Fruit fly (Drosophila melanogaster) whole organism, embryonic: Measurements from ENCODE around the gene CG17549.

Source experiments
- B-H2 ChIP-seq: fragments of 200-800 bp; sonication (Bioruptor generic); optimal IDR thresholded peaks from 2 replicates; lab custom pipeline; 2018; ENCODE audit warnings: missing biosample characterization, mild to moderate bottlenecking, missing genetic modification characterization
- C15 ChIP-seq: fragments of 200-800 bp; sonication (Bioruptor generic); IDR thresholded peaks from 3 replicates; pipeline ENCODE4 v1.3.6; 2022; ENCODE audit warnings: missing biosample characterization, missing genetic modification characterization
- CG1024 ChIP-seq: fragments of 200-800 bp; sonication (Bioruptor generic); IDR thresholded peaks from 2 replicates; pipeline ENCODE4 v1.3.6; 2022; ENCODE audit warnings: missing biosample characterization, missing genetic modification characterization
- CG10543 ChIP-seq: fragments of 200-800 bp; sonication (Bioruptor generic); optimal IDR thresholded peaks from 3 replicates; lab custom pipeline; 2017; ENCODE audit warnings: missing biosample characterization, mild to moderate bottlenecking, missing genetic modification characterization, moderate library complexity
- CG10654 ChIP-seq: fragments of 200-800 bp; sonication (Bioruptor generic); optimal IDR thresholded peaks from 2 replicates; lab custom pipeline; 2016; ENCODE audit warnings: missing biosample characterization, missing genetic modification characterization
- CG11085 ChIP-seq: fragments of 200-800 bp; sonication (Bioruptor generic); IDR thresholded peaks from 2 replicates; pipeline ENCODE4 v1.3.6; 2022; ENCODE audit warnings: missing biosample characterization, missing genetic modification characterization
- CG12769 ChIP-seq: fragments of 200-800 bp; sonication (Bioruptor generic); optimal IDR thresholded peaks from 2 replicates; lab custom pipeline; 2019; ENCODE audit warnings: missing biosample characterization, mild to moderate bottlenecking, missing genetic modification characterization, moderate library complexity
- CG13894 ChIP-seq: fragments of 200-800 bp; sonication (Bioruptor generic); optimal IDR thresholded peaks from 3 replicates; lab custom pipeline; 2018; ENCODE audit warnings: missing biosample characterization, mild to moderate bottlenecking, missing genetic modification characterization, moderate library complexity
- CG18599 ChIP-seq: fragments of 200-800 bp; sonication (Bioruptor generic); optimal IDR thresholded peaks from 3 replicates; lab custom pipeline; 2017; ENCODE audit warnings: missing biosample characterization, missing genetic modification characterization, mild to moderate bottlenecking, moderate library complexity, missing genetic modification reagents
- CG2199 ChIP-seq: fragments of 200-800 bp; sonication (Bioruptor generic); IDR thresholded peaks from 3 replicates; pipeline ENCODE4 v1.3.6; 2022; ENCODE audit warnings: missing biosample characterization, missing genetic modification characterization
- CG34224 ChIP-seq: fragments of 200-800 bp; sonication (Bioruptor generic); IDR thresholded peaks from 3 replicates; pipeline ENCODE4 v1.3.6; 2022; ENCODE audit warnings: missing biosample characterization, missing genetic modification characterization; ENCODE audit not compliant: partially characterized antibody
- CG34376 ChIP-seq: fragments of 200-800 bp; sonication (Bioruptor generic); optimal IDR thresholded peaks from 2 replicates; lab custom pipeline; 2018; ENCODE audit warnings: missing biosample characterization, mild to moderate bottlenecking, missing genetic modification characterization
- CG7556 ChIP-seq: fragments of 200-800 bp; sonication (Bioruptor generic); optimal IDR thresholded peaks from 2 replicates; lab custom pipeline; 2017; ENCODE audit warnings: missing biosample characterization, mild to moderate bottlenecking, missing genetic modification characterization
- CG7745 ChIP-seq: fragments of 200-800 bp; sonication (Bioruptor generic); optimal IDR thresholded peaks from 2 replicates; lab custom pipeline; 2018; ENCODE audit warnings: missing biosample characterization, mild to moderate bottlenecking, missing genetic modification characterization, moderate library complexity
- CG9797 ChIP-seq: fragments of 200-800 bp; sonication (Bioruptor generic); optimal IDR thresholded peaks from 3 replicates; lab custom pipeline; 2018; ENCODE audit warnings: missing biosample characterization, mild to moderate bottlenecking, missing genetic modification characterization
- CG9876 ChIP-seq: fragments of 200-800 bp; sonication (Bioruptor generic); optimal IDR thresholded peaks from 2 replicates; lab custom pipeline; 2016; ENCODE audit warnings: missing biosample characterization, missing genetic modification characterization
- CG9932 ChIP-seq: fragments of 200-800 bp; sonication (Bioruptor generic); IDR thresholded peaks from 2 replicates; pipeline ENCODE4 v1.3.6; 2022; ENCODE audit warnings: missing biosample characterization, missing genetic modification characterization
- Camta ChIP-seq: fragments of 200-800 bp; sonication (Bioruptor generic); optimal IDR thresholded peaks from 2 replicates; lab custom pipeline; 2016; ENCODE audit warnings: missing biosample characterization, missing genetic modification characterization
- Deaf1 ChIP-seq: fragments of 200-800 bp; optimal IDR thresholded peaks from 3 replicates; lab custom pipeline; 2019; ENCODE audit warnings: missing biosample characterization, mild to moderate bottlenecking, missing genetic modification characterization, moderate library complexity
- Dref ChIP-seq: fragments of 200-800 bp; sonication (Bioruptor generic); IDR thresholded peaks from 2 replicates; pipeline ENCODE4 v1.3.6; 2022; ENCODE audit warnings: missing biosample characterization, missing genetic modification characterization
- MTF-1 ChIP-seq: fragments of 200-800 bp; sonication (Bioruptor generic); optimal IDR thresholded peaks from 2 replicates; lab custom pipeline; 2018; ENCODE audit warnings: missing biosample characterization, mild to moderate bottlenecking, missing genetic modification characterization, borderline replicate concordance
- Med ChIP-seq: fragments of 200-800 bp; sonication (Bioruptor generic); peaks from one replicate; lab custom pipeline; 2016; ENCODE audit warnings: missing biosample characterization, missing genetic modification characterization, mild to moderate bottlenecking, inconsistent platforms, moderate library complexity
- NC2β ChIP-seq: fragments of 200-800 bp; sonication (Bioruptor generic); optimal IDR thresholded peaks from 2 replicates; lab custom pipeline; 2016; ENCODE audit warnings: missing biosample characterization, missing genetic modification characterization
- NFAT ChIP-seq: fragments of 200-800 bp; sonication (Bioruptor generic); IDR thresholded peaks from 2 replicates; pipeline ENCODE4 v1.3.6; 2022; ENCODE audit warnings: missing biosample characterization, missing genetic modification characterization
- Poxn ChIP-seq: fragments of 200-800 bp; sonication (Bioruptor generic); IDR thresholded peaks from 2 replicates; pipeline ENCODE4 v1.3.6; 2022; ENCODE audit warnings: missing biosample characterization, missing genetic modification characterization
- Ravus ChIP-seq: fragments of 200-800 bp; sonication (Bioruptor generic); IDR thresholded peaks from 2 replicates; pipeline ENCODE4 v1.3.6; 2022; ENCODE audit warnings: missing biosample characterization, missing genetic modification characterization
- Sox102F ChIP-seq: fragments of 200-800 bp; sonication (Bioruptor generic); optimal IDR thresholded peaks from 2 replicates; lab custom pipeline; 2018; ENCODE audit warnings: missing biosample characterization, mild to moderate bottlenecking, missing genetic modification characterization, moderate library complexity
- Spps ChIP-seq: fragments of 200-800 bp; sonication (Bioruptor generic); optimal IDR thresholded peaks from 2 replicates; lab custom pipeline; 2018; ENCODE audit warnings: missing biosample characterization, mild to moderate bottlenecking, missing genetic modification characterization
- Sry-β ChIP-seq: fragments of 200-800 bp; sonication (Bioruptor generic); optimal IDR thresholded peaks from 2 replicates; lab custom pipeline; 2018; ENCODE audit warnings: missing biosample characterization, mild to moderate bottlenecking, missing genetic modification characterization, moderate library complexity
- Trl ChIP-seq, 3 experiments: fragments of >200 bp in 2 of 3; fragments of 200-800 bp in 1 of 3; sonication (Bioruptor generic) in 1 of 3; optimal IDR thresholded peaks; 2 replicates in 1 of 3; 3 replicates in 2 of 3; lab custom pipeline; 2016 to 2017; ENCODE audit warnings: missing biosample characterization in 1 of 3, missing genetic modification characterization in 1 of 3
- bbx ChIP-seq: fragments of 200-800 bp; sonication (Bioruptor generic); IDR thresholded peaks from 2 replicates; pipeline ENCODE4 v1.3.6; 2022; ENCODE audit warnings: missing biosample characterization, missing genetic modification characterization; ENCODE audit not compliant: partially characterized antibody
- chinmo ChIP-seq: fragments of 200-800 bp; sonication (Bioruptor generic); IDR thresholded peaks from 4 replicates; pipeline ENCODE4 v1.3.6; 2022; ENCODE audit warnings: missing biosample characterization, missing genetic modification characterization; ENCODE audit not compliant: partially characterized antibody
- chn ChIP-seq: fragments of 200-800 bp; sonication (Bioruptor generic); optimal IDR thresholded peaks from 2 replicates; lab custom pipeline; 2016; ENCODE audit warnings: missing biosample characterization, missing genetic modification characterization
- ci ChIP-seq: fragments of 200-800 bp; sonication (Bioruptor generic); IDR thresholded peaks from 3 replicates; pipeline ENCODE4 v1.3.6; 2022; ENCODE audit warnings: missing biosample characterization, missing genetic modification characterization
- disco-r ChIP-seq: fragments of 200-800 bp; sonication (Bioruptor generic); optimal IDR thresholded peaks from 2 replicates; lab custom pipeline; 2016; ENCODE audit warnings: missing biosample characterization, missing genetic modification characterization
- fd3F ChIP-seq: fragments of 200-800 bp; sonication (Bioruptor generic); optimal IDR thresholded peaks from 2 replicates; lab custom pipeline; 2018; ENCODE audit warnings: missing biosample characterization, mild to moderate bottlenecking, missing genetic modification characterization, moderate library complexity
- fu2 ChIP-seq: fragments of 200-800 bp; sonication (Bioruptor generic); optimal IDR thresholded peaks from 2 replicates; lab custom pipeline; 2016; ENCODE audit warnings: missing biosample characterization, missing genetic modification characterization
- her ChIP-seq: fragments of 200-800 bp; sonication (Bioruptor generic); optimal IDR thresholded peaks from 2 replicates; lab custom pipeline; 2016; ENCODE audit warnings: missing biosample characterization, missing genetic modification characterization
- ken ChIP-seq: fragments of 200-800 bp; sonication (Bioruptor generic); IDR thresholded peaks from 3 replicates; pipeline ENCODE4 v1.3.6; 2022; ENCODE audit warnings: missing biosample characterization, missing genetic modification characterization
- lab ChIP-seq: fragments of 200-800 bp; sonication (Bioruptor generic); optimal IDR thresholded peaks from 3 replicates; lab custom pipeline; 2017; ENCODE audit warnings: missing biosample characterization, missing genetic modification characterization, mild to moderate bottlenecking, moderate library complexity, missing genetic modification reagents
- mirr ChIP-seq: fragments of 200-800 bp; sonication (Bioruptor generic); optimal IDR thresholded peaks from 3 replicates; lab custom pipeline; 2018; ENCODE audit warnings: missing biosample characterization, mild to moderate bottlenecking, missing genetic modification characterization
- nerfin-1 ChIP-seq: fragments of 200-800 bp; sonication (Bioruptor generic); optimal IDR thresholded peaks from 3 replicates; lab custom pipeline; 2019; ENCODE audit warnings: missing biosample characterization, mild to moderate bottlenecking, missing genetic modification characterization, moderate library complexity
- scrt ChIP-seq: fragments of 200-800 bp; sonication (Bioruptor generic); optimal IDR thresholded peaks from 2 replicates; lab custom pipeline; 2018; ENCODE audit warnings: missing biosample characterization, mild to moderate bottlenecking, missing genetic modification characterization, moderate library complexity
- sisA ChIP-seq: fragments of 200-800 bp; sonication (Bioruptor generic); IDR thresholded peaks from 2 replicates; pipeline ENCODE4 v1.3.6; 2022; ENCODE audit warnings: missing biosample characterization, missing genetic modification characterization
- sug ChIP-seq: fragments of 200-800 bp; optimal IDR thresholded peaks from 2 replicates; lab custom pipeline; 2019; ENCODE audit warnings: missing biosample characterization, mild to moderate bottlenecking, missing genetic modification characterization, moderate library complexity
- trem ChIP-seq: fragments of 200-800 bp; optimal IDR thresholded peaks from 3 replicates; lab custom pipeline; 2019; ENCODE audit warnings: missing biosample characterization, mild to moderate bottlenecking, missing genetic modification characterization, moderate library complexity
- yki ChIP-seq: fragments of >200 bp; optimal IDR thresholded peaks from 3 replicates; lab custom pipeline; 2018
- z ChIP-seq: fragments of 200-800 bp; sonication (Bioruptor generic); IDR thresholded peaks from 3 replicates; pipeline ENCODE4 v1.3.6; 2022; ENCODE audit warnings: missing biosample characterization, missing genetic modification characterization

CG17549 gene

dm6 chr2L:19389749-19390148 is at the start of gene CG17549:
Gene CG17549, minus strand, starts transcription at chr2L:19390075.
- 0 out of 3 replicates have a peak, but pooled peaks have one; percentile 51 for TF ChIP-seq CG2199 (GFP tag; lab: Robert Waterston, UW)
- no peak for TF ChIP-seq Spps (tag; lab: Kevin White, UChicago)
- no peak for TF ChIP-seq scrt (GFP tag; lab: Kevin White, UChicago)
- 0 out of 2 replicates have a peak, but pooled peaks have one; percentile 17 for TF ChIP-seq bbx
- peak in 1 of 2 experiments; percentile 45 for TF ChIP-seq Trl (optimal IDR thresholded peaks at IDR 0.05; lab: Kevin White, UChicago)
- TF ChIP-seq Trl (GFP tag; optimal IDR thresholded peaks at IDR 0.05; lab: Kevin White, UChicago): no peak
- TF ChIP-seq Ravus (GFP tag; lab: Robert Waterston, UW): no peak
- TF ChIP-seq CG10543 (GFP tag; lab: Kevin White, UChicago): peak; percentile 33
- no peak for TF ChIP-seq fu2 (GFP tag; lab: Kevin White, UChicago)
- TF ChIP-seq Poxn: no peak
- peak; percentile 58 for TF ChIP-seq sug
- TF ChIP-seq yki (lab: Kevin White, UChicago): no peak
- TF ChIP-seq Deaf1 (tag; lab: Kevin White, UChicago): peak; percentile 72
- TF ChIP-seq CG7745: no peak
- TF ChIP-seq trem (tag; lab: Kevin White, UChicago): no peak
- peak; percentile 48 for TF ChIP-seq B-H2 (GFP tag; lab: Kevin White, UChicago)
- TF ChIP-seq lab (GFP tag; lab: Kevin White, UChicago): peak; percentile 6
- TF ChIP-seq CG9932 (GFP tag; lab: Robert Waterston, UW): 0 out of 2 replicates have a peak, but pooled peaks have one; percentile 23
- peak; percentile 74 for TF ChIP-seq CG12769 (tag; lab: Kevin White, UChicago)
- 0 out of 4 replicates have a peak, but pooled peaks have one; percentile 66 for TF ChIP-seq chinmo (GFP tag; lab: Robert Waterston, UW)
- 0 out of 2 replicates have a peak, but pooled peaks have one; percentile 30 for TF ChIP-seq NFAT (GFP tag; lab: Robert Waterston, UW)
- TF ChIP-seq nerfin-1 (tag; lab: Kevin White, UChicago): no peak
- peak; percentile 80 for TF ChIP-seq CG34376 (GFP tag; lab: Kevin White, UChicago)
- TF ChIP-seq chn (GFP tag; lab: Kevin White, UChicago): no peak
- TF ChIP-seq Med: peak; percentile 74
- peak; percentile 13 for TF ChIP-seq mirr (GFP tag; lab: Kevin White, UChicago)
- TF ChIP-seq z: peak; percentile 84
- TF ChIP-seq CG13894 (tag; lab: Kevin White, UChicago): peak; percentile 85

dm6 chr2L:19438685-19439597 is 49.1 kb upstream of the CG17549 start:
- TF ChIP-seq her (GFP tag; lab: Kevin White, UChicago) (no peak), C15 (GFP tag; lab: Robert Waterston, UW) (no peak), sisA (GFP tag; lab: Robert Waterston, UW) (no peak), CG9797 (GFP tag; lab: Kevin White, UChicago) (no peak), CG9876 (no peak), CG18599 (GFP tag; lab: Kevin White, UChicago) (no peak), CG1024 (GFP tag; lab: Robert Waterston, UW) (no peak), Sox102F (GFP tag; lab: Kevin White, UChicago) (no peak), NC2β (GFP tag; lab: Kevin White, UChicago) (no peak), CG34224 (GFP tag; lab: Robert Waterston, UW) (no peak), ken (GFP tag; lab: Robert Waterston, UW) (0 out of 3 replicates have a peak, but pooled peaks have one; percentile 13), CG7556 (GFP tag; lab: Kevin White, UChicago) (no peak), fd3F (GFP tag; lab: Kevin White, UChicago) (no peak), Sry-β (peak; percentile 87), Camta (GFP tag; lab: Kevin White, UChicago) (no peak), CG10654 (GFP tag; lab: Kevin White, UChicago) (no peak), Dref (0 out of 2 replicates have a peak, but pooled peaks have one; percentile 12), CG11085 (GFP tag; lab: Robert Waterston, UW) (no peak), MTF-1 (no peak), ci (GFP tag; lab: Robert Waterston, UW) (0 out of 3 replicates have a peak, but pooled peaks have one; percentile 16), disco-r (GFP tag; lab: Kevin White, UChicago) (no peak)
